Fruit fly (Drosophila melanogaster): ENCODE results near the gene CG6013.

dm6 chr3R:18995556-18996272 is 35.6 kb upstream of the CG6013 start:
- TF ChIP-seq br (GFP tag; optimal IDR thresholded peaks at IDR 0.05) (peak; percentile 82), Vsx2 (GFP tag; optimal IDR thresholded peaks at IDR 0.05; ENCODE audit: partially characterized antibody) (no peak), HLH106 (tag; optimal IDR thresholded peaks at IDR 0.05) (peak; percentile 80), sv (GFP tag; optimal IDR thresholded peaks at IDR 0.05) (peak; percentile 51)
